Fruit fly (Drosophila melanogaster): ENCODE results near the gene Cyp4ac1.
A peak's percentile ranks its signal among the peaks of the same experiment; 100 is the strongest.

The Cyp4ac1 gene

dm6 chr2L:5263343-5264051 lies at the start of gene Cyp4ac1:
Cyp4ac1 (plus strand) TSS chr2L:5264001.
- no peak for TF ChIP-seq noc (tag; optimal IDR thresholded peaks at IDR 0.05)

- TF ChIP-seq noc (tag; optimal IDR thresholded peaks at IDR 0.05), result no peak
These were observed 48.8 kb upstream of the Cyp4ac1 start, which contains the start of gene CG7742 for dm6 chr2L:5214981-5215380. CG7742 (minus strand) TSS chr2L:5215081.

dm6 chr2L:5216442-5216841 lies 47.4 kb upstream of the Cyp4ac1 start, which contains the start of the genes CG14034 and TpnC25D:
CG14034 (minus strand) TSS chr2L:5216542.
TpnC25D (plus strand) TSS chr2L:5216701.
- no peak for TF ChIP-seq noc (tag; optimal IDR thresholded peaks at IDR 0.05)

dm6 chr2L:5223317-5223716 lies 40.5 kb upstream of the Cyp4ac1 start:
- TF ChIP-seq noc (tag; optimal IDR thresholded peaks at IDR 0.05), result no peak

- TF ChIP-seq noc (tag; optimal IDR thresholded peaks at IDR 0.05), result no peak
These were observed 39.0 kb upstream of the Cyp4ac1 start for dm6 chr2L:5224724-5225319.

dm6 chr2L:5225547-5226213 lies 38.1 kb upstream of the Cyp4ac1 start:
- TF ChIP-seq noc (tag; optimal IDR thresholded peaks at IDR 0.05), result no peak

- TF ChIP-seq noc (tag; optimal IDR thresholded peaks at IDR 0.05), result no peak
These were observed 36.8 kb upstream of the Cyp4ac1 start for dm6 chr2L:5226891-5227554.

- TF ChIP-seq noc (tag; optimal IDR thresholded peaks at IDR 0.05), result no peak
These were observed 35.2 kb upstream of the Cyp4ac1 start for dm6 chr2L:5228581-5229077.

dm6 chr2L:5229239-5229638 lies 34.6 kb upstream of the Cyp4ac1 start:
- no peak for TF ChIP-seq noc (tag; optimal IDR thresholded peaks at IDR 0.05)

dm6 chr2L:5229735-5230347 lies 34.0 kb upstream of the Cyp4ac1 start:
- no peak for TF ChIP-seq noc (tag; optimal IDR thresholded peaks at IDR 0.05)

- TF ChIP-seq noc (tag; optimal IDR thresholded peaks at IDR 0.05), result no peak
These were observed 33.0 kb upstream of the Cyp4ac1 start for dm6 chr2L:5230772-5231171.

dm6 chr2L:5231437-5231836 lies 32.4 kb upstream of the Cyp4ac1 start:
- TF ChIP-seq noc (tag; optimal IDR thresholded peaks at IDR 0.05), result no peak

dm6 chr2L:5232175-5232574 lies 31.6 kb upstream of the Cyp4ac1 start:
- TF ChIP-seq noc (tag; optimal IDR thresholded peaks at IDR 0.05), result no peak

- TF ChIP-seq noc (tag; optimal IDR thresholded peaks at IDR 0.05), result peak; percentile 95
These were observed 30.6 kb upstream of the Cyp4ac1 start for dm6 chr2L:5232967-5233909.

Data from whole organism, larva.